Fruit fly (Drosophila melanogaster) whole organism, embryonic: ENCODE measurements around the gene Ccn.

Source experiments
- Adf1 ChIP-seq: fragments of 200-800 bp; sonication (Bioruptor generic); IDR thresholded peaks from 2 replicates; pipeline ENCODE4 v1.3.6; 2022; ENCODE audit warnings: missing biosample characterization, missing genetic modification characterization
- B-H2 ChIP-seq: fragments of 200-800 bp; sonication (Bioruptor generic); optimal IDR thresholded peaks from 2 replicates; lab custom pipeline; 2018; ENCODE audit warnings: missing biosample characterization, mild to moderate bottlenecking, missing genetic modification characterization
- Bteb2 ChIP-seq: fragments of 200-800 bp; sonication (Bioruptor generic); optimal IDR thresholded peaks from 2 replicates; lab custom pipeline; 2016; ENCODE audit warnings: missing biosample characterization, missing genetic modification characterization
- CG10543 ChIP-seq: fragments of 200-800 bp; sonication (Bioruptor generic); optimal IDR thresholded peaks from 3 replicates; lab custom pipeline; 2017; ENCODE audit warnings: missing biosample characterization, mild to moderate bottlenecking, missing genetic modification characterization, moderate library complexity
- CG10959 ChIP-seq: fragments of 200-800 bp; sonication (Bioruptor generic); IDR thresholded peaks from 2 replicates; pipeline ENCODE4 v1.3.6; 2022; ENCODE audit warnings: missing biosample characterization, missing genetic modification characterization
- CG12219 ChIP-seq: fragments of 200-800 bp; sonication (Bioruptor generic); optimal IDR thresholded peaks from 3 replicates; lab custom pipeline; 2018; ENCODE audit warnings: missing biosample characterization, mild to moderate bottlenecking, missing genetic modification characterization
- CG15601 ChIP-seq: fragments of 200-800 bp; sonication (Bioruptor generic); optimal IDR thresholded peaks from 3 replicates; lab custom pipeline; 2019; ENCODE audit warnings: missing biosample characterization, mild to moderate bottlenecking, missing genetic modification characterization, moderate library complexity
- CG16815 ChIP-seq: fragments of 200-800 bp; sonication (Bioruptor generic); optimal IDR thresholded peaks from 3 replicates; lab custom pipeline; 2017; ENCODE audit warnings: missing biosample characterization, mild to moderate bottlenecking, missing genetic modification characterization
- CG18599 ChIP-seq: fragments of 200-800 bp; sonication (Bioruptor generic); optimal IDR thresholded peaks from 3 replicates; lab custom pipeline; 2017; ENCODE audit warnings: missing biosample characterization, missing genetic modification characterization, mild to moderate bottlenecking, moderate library complexity, missing genetic modification reagents
- CG18764 ChIP-seq: fragments of 200-800 bp; sonication (Bioruptor generic); optimal IDR thresholded peaks from 3 replicates; lab custom pipeline; 2016; ENCODE audit warnings: missing biosample characterization, missing genetic modification characterization
- CG32767 ChIP-seq: fragments of 200-800 bp; sonication (Bioruptor generic); IDR thresholded peaks from 2 replicates; pipeline ENCODE4 v1.3.6; 2022; ENCODE audit warnings: missing biosample characterization, missing genetic modification characterization
- CG43689 ChIP-seq: fragments of 200-800 bp; sonication (Bioruptor generic); IDR thresholded peaks from 2 replicates; pipeline ENCODE4 v1.3.6; 2022; ENCODE audit warnings: missing biosample characterization, missing genetic modification characterization
- CG4424 ChIP-seq: fragments of 200-800 bp; sonication (Bioruptor generic); optimal IDR thresholded peaks from 3 replicates; lab custom pipeline; 2016; ENCODE audit warnings: missing biosample characterization, missing genetic modification characterization
- CG4854 ChIP-seq: fragments of 200-800 bp; sonication (Bioruptor generic); optimal IDR thresholded peaks from 2 replicates; lab custom pipeline; 2016; ENCODE audit warnings: missing biosample characterization, missing genetic modification characterization, inconsistent platforms
- CG6854 ChIP-seq: fragments of 200-800 bp; sonication (Bioruptor generic); optimal IDR thresholded peaks from 3 replicates; lab custom pipeline; 2017; ENCODE audit warnings: missing biosample characterization, mild to moderate bottlenecking, missing genetic modification characterization
- CG8765 ChIP-seq: fragments of 200-800 bp; sonication (Bioruptor generic); IDR thresholded peaks from 2 replicates; pipeline ENCODE4 v1.3.6; 2022; ENCODE audit warnings: missing biosample characterization, missing genetic modification characterization
- D19A ChIP-seq: fragments of 200-800 bp; optimal IDR thresholded peaks from 3 replicates; lab custom pipeline; 2019; ENCODE audit warnings: missing biosample characterization, mild to moderate bottlenecking, missing genetic modification characterization, moderate library complexity
- GATAe ChIP-seq: fragments of 200-800 bp; sonication (Bioruptor generic); conservative IDR thresholded peaks from 2 replicates; pipeline ENCODE4 v1.3.6; 2022; ENCODE audit warnings: missing biosample characterization, missing genetic modification characterization
- HHEX ChIP-seq: fragments of 200-800 bp; sonication (Bioruptor generic); optimal IDR thresholded peaks from 3 replicates; lab custom pipeline; 2017; ENCODE audit warnings: missing biosample characterization, mild to moderate bottlenecking, missing genetic modification characterization, missing genetic modification reagents
- MBD-R2 ChIP-seq: fragments of 200-800 bp; sonication (Bioruptor generic); IDR thresholded peaks from 2 replicates; pipeline ENCODE4 v1.3.6; 2022; ENCODE audit warnings: missing biosample characterization, missing genetic modification characterization
- MTF-1 ChIP-seq: fragments of 200-800 bp; sonication (Bioruptor generic); optimal IDR thresholded peaks from 2 replicates; lab custom pipeline; 2018; ENCODE audit warnings: missing biosample characterization, mild to moderate bottlenecking, missing genetic modification characterization, borderline replicate concordance
- Nf-YA ChIP-seq: fragments of 200-800 bp; sonication (Bioruptor generic); IDR thresholded peaks from 2 replicates; pipeline ENCODE4 v1.3.6; 2022; ENCODE audit warnings: missing biosample characterization, missing genetic modification characterization
- Ravus ChIP-seq: fragments of 200-800 bp; sonication (Bioruptor generic); IDR thresholded peaks from 2 replicates; pipeline ENCODE4 v1.3.6; 2022; ENCODE audit warnings: missing biosample characterization, missing genetic modification characterization
- Sin3A ChIP-seq: fragments of >200 bp; optimal IDR thresholded peaks from 2 replicates; lab custom pipeline; 2018
- Tbp ChIP-seq: fragments of >200 bp; optimal IDR thresholded peaks from 2 replicates; lab custom pipeline; 2018; ENCODE audit warnings: missing biosample characterization, missing genetic modification characterization
- Trl ChIP-seq, 3 experiments: fragments of >200 bp in 2 of 3; fragments of 200-800 bp in 1 of 3; sonication (Bioruptor generic) in 1 of 3; optimal IDR thresholded peaks; 2 replicates in 1 of 3; 3 replicates in 2 of 3; lab custom pipeline; 2016 to 2017; ENCODE audit warnings: missing biosample characterization in 1 of 3, missing genetic modification characterization in 1 of 3
- bsh ChIP-seq, 2 experiments: fragments of 200-800 bp; sonication (Bioruptor generic); optimal IDR thresholded peaks; 2 replicates each; lab custom pipeline; 2017 to 2018; ENCODE audit warnings: mild to moderate bottlenecking in 2 of 2, missing biosample characterization in 2 of 2, missing genetic modification characterization in 2 of 2, moderate library complexity in 1 of 2
- da ChIP-seq: fragments of 200-800 bp; sonication (Bioruptor generic); optimal IDR thresholded peaks from 2 replicates; lab custom pipeline; 2016; ENCODE audit warnings: missing biosample characterization, missing genetic modification characterization
- dmrt11E ChIP-seq: fragments of 200-800 bp; sonication (Bioruptor generic); optimal IDR thresholded peaks from 3 replicates; lab custom pipeline; 2018; ENCODE audit warnings: missing biosample characterization, mild to moderate bottlenecking, missing genetic modification characterization, moderate library complexity
- ems ChIP-seq: fragments of 200-800 bp; sonication (Bioruptor generic); optimal IDR thresholded peaks from 3 replicates; lab custom pipeline; 2016; ENCODE audit warnings: missing biosample characterization, missing genetic modification characterization
- exex ChIP-seq: fragments of 200-800 bp; sonication (Bioruptor generic); optimal IDR thresholded peaks from 4 replicates; lab custom pipeline; 2018; ENCODE audit warnings: missing biosample characterization, mild to moderate bottlenecking, missing genetic modification characterization, moderate library complexity
- fru ChIP-seq: fragments of >200 bp; optimal IDR thresholded peaks from 2 replicates; lab custom pipeline; 2017
- gem ChIP-seq: fragments of 200-800 bp; sonication (Bioruptor generic); optimal IDR thresholded peaks from 2 replicates; lab custom pipeline; 2019; ENCODE audit warnings: missing biosample characterization, mild to moderate bottlenecking, missing genetic modification characterization, moderate library complexity
- grau ChIP-seq: fragments of 200-800 bp; optimal IDR thresholded peaks from 3 replicates; lab custom pipeline; 2019; ENCODE audit warnings: missing biosample characterization, mild to moderate bottlenecking, missing genetic modification characterization, moderate library complexity
- grn ChIP-seq: fragments of 200-800 bp; sonication (Bioruptor generic); optimal IDR thresholded peaks from 3 replicates; lab custom pipeline; 2017; ENCODE audit warnings: missing biosample characterization, missing genetic modification characterization
- gro ChIP-seq: fragments of 200-800 bp; sonication (Bioruptor generic); optimal IDR thresholded peaks from 2 replicates; lab custom pipeline; 2016; ENCODE audit warnings: missing biosample characterization, missing genetic modification characterization
- h ChIP-seq: fragments of >200 bp; optimal IDR thresholded peaks from 2 replicates; lab custom pipeline; 2017
- hbn ChIP-seq: fragments of 200-800 bp; sonication (Bioruptor generic); IDR thresholded peaks from 2 replicates; pipeline ENCODE4 v1.3.6; 2022; ENCODE audit warnings: missing biosample characterization, missing genetic modification characterization; ENCODE audit not compliant: partially characterized antibody
- her ChIP-seq: fragments of 200-800 bp; sonication (Bioruptor generic); optimal IDR thresholded peaks from 2 replicates; lab custom pipeline; 2016; ENCODE audit warnings: missing biosample characterization, missing genetic modification characterization
- insv ChIP-seq, 2 experiments: fragments of 200-800 bp; sonication (Bioruptor generic); optimal IDR thresholded peaks; 3 replicates each; lab custom pipeline; 2016 to 2018; ENCODE audit warnings: missing biosample characterization in 2 of 2, missing genetic modification characterization in 2 of 2
- inv ChIP-seq: fragments of 200-800 bp; sonication (Bioruptor generic); IDR thresholded peaks from 2 replicates; pipeline ENCODE4 v1.3.6; 2022; ENCODE audit warnings: missing biosample characterization, missing genetic modification characterization; ENCODE audit not compliant: partially characterized antibody
- jigr1 ChIP-seq: fragments of 200-800 bp; sonication (Bioruptor generic); IDR thresholded peaks from 3 replicates; pipeline ENCODE4 v1.3.6; 2022; ENCODE audit warnings: missing biosample characterization, missing genetic modification characterization
- kah ChIP-seq: fragments of 200-800 bp; sonication (Bioruptor generic); optimal IDR thresholded peaks from 2 replicates; lab custom pipeline; 2018; ENCODE audit warnings: missing biosample characterization, mild to moderate bottlenecking, missing genetic modification characterization
- kni ChIP-seq: fragments of 200-800 bp; sonication (Bioruptor generic); optimal IDR thresholded peaks from 3 replicates; lab custom pipeline; 2017; ENCODE audit warnings: mild to moderate bottlenecking, missing biosample characterization, missing genetic modification reagents, missing genetic modification characterization
- lov ChIP-seq, 2 experiments: fragments of 200-800 bp in 1 of 2; fragments of >200 bp in 1 of 2; sonication (Bioruptor generic) in 1 of 2; IDR thresholded peaks in 1 of 2; optimal IDR thresholded peaks in 1 of 2; 2 replicates in 1 of 2; 3 replicates in 1 of 2; pipeline versions ENCODE4 v1.3.6 to Lab custom; 2017 to 2022; ENCODE audit warnings: missing biosample characterization in 1 of 2, missing genetic modification characterization in 1 of 2
- pum ChIP-seq: fragments of 200-800 bp; sonication (Bioruptor generic); optimal IDR thresholded peaks from 2 replicates; lab custom pipeline; 2016; ENCODE audit warnings: missing biosample characterization, missing genetic modification characterization
- sd ChIP-seq: fragments of 200-800 bp; sonication (Bioruptor generic); optimal IDR thresholded peaks from 3 replicates; lab custom pipeline; 2018; ENCODE audit warnings: missing biosample characterization, mild to moderate bottlenecking, missing genetic modification characterization, moderate library complexity
- sim ChIP-seq: fragments of 200-800 bp; sonication (Bioruptor generic); IDR thresholded peaks from 2 replicates; pipeline ENCODE4 v1.3.6; 2022; ENCODE audit warnings: missing biosample characterization, missing genetic modification characterization
- wor ChIP-seq: fragments of 200-800 bp; sonication (Bioruptor generic); IDR thresholded peaks from 2 replicates; pipeline ENCODE4 v1.3.6; 2022; ENCODE audit warnings: missing biosample characterization, missing genetic modification characterization

The Ccn gene

dm6 chr3L:17643985-17644905, 45.6 kb upstream of the Ccn start (continued):
- no peak for TF ChIP-seq CG12219
- TF ChIP-seq Trl (optimal IDR thresholded peaks at IDR 0.05; lab: Kevin White, UChicago), result no peak
- TF ChIP-seq Trl (GFP tag; optimal IDR thresholded peaks at IDR 0.05; lab: Kevin White, UChicago), result no peak
- TF ChIP-seq insv (GFP tag; optimal IDR thresholded peaks at IDR 0.05; lab: Kevin White, UChicago), result no peak
- TF ChIP-seq pum (GFP tag; lab: Kevin White, UChicago), result no peak
- TF ChIP-seq CG10959, result no peak
- no peak for TF ChIP-seq gem (tag; lab: Kevin White, UChicago)
- TF ChIP-seq CG8765 (GFP tag; lab: Robert Waterston, UW), result no peak
- TF ChIP-seq exex (tag; lab: Kevin White, UChicago), result peak; percentile 62
- no peak for TF ChIP-seq CG43689 (GFP tag; lab: Robert Waterston, UW)
- TF ChIP-seq Tbp, result peak; percentile 70
- no peak for TF ChIP-seq grau (tag; lab: Kevin White, UChicago)
- TF ChIP-seq CG4424 (GFP tag; lab: Kevin White, UChicago), result no peak
- no peak for TF ChIP-seq MBD-R2
- no peak for TF ChIP-seq MTF-1 (GFP tag; lab: Kevin White, UChicago)
- TF ChIP-seq gro (GFP tag; lab: Kevin White, UChicago), result no peak
- TF ChIP-seq dmrt11E, result no peak
- no peak for TF ChIP-seq CG10543 (GFP tag; lab: Kevin White, UChicago)
- TF ChIP-seq fru, result no peak
- no peak for TF ChIP-seq her
- peak; percentile 13 for TF ChIP-seq D19A (tag; lab: Kevin White, UChicago)
- TF ChIP-seq CG32767, result peak; percentile 97
- no peak for TF ChIP-seq sim (GFP tag; lab: Robert Waterston, UW)
- TF ChIP-seq sd, result no peak
- TF ChIP-seq hbn, result no peak
- peak; percentile 70 for TF ChIP-seq kni
- no peak for TF ChIP-seq GATAe (GFP tag; lab: Robert Waterston, UW)
- no peak for TF ChIP-seq inv (GFP tag; lab: Robert Waterston, UW)
- peak; percentile 52 for TF ChIP-seq B-H2 (GFP tag; lab: Kevin White, UChicago)
- no peak for TF ChIP-seq CG18599 (GFP tag; lab: Kevin White, UChicago)
- no peak for TF ChIP-seq CG15601 (tag; lab: Kevin White, UChicago)
- no peak for TF ChIP-seq CG18764 (GFP tag; lab: Kevin White, UChicago)
- no peak for TF ChIP-seq kah (GFP tag; lab: Kevin White, UChicago)
- TF ChIP-seq HHEX, result no peak
- peak in 1 of 2 experiments; percentile 33 for TF ChIP-seq bsh (GFP tag; optimal IDR thresholded peaks at IDR 0.05; lab: Kevin White, UChicago)
- TF ChIP-seq jigr1 (GFP tag; lab: Robert Waterston, UW), result no peak
- peak; percentile 65 for TF ChIP-seq grn (GFP tag; lab: Kevin White, UChicago)
- no peak for TF ChIP-seq Adf1 (GFP tag; lab: Robert Waterston, UW)
- TF ChIP-seq CG4854 (GFP tag; lab: Kevin White, UChicago), result no peak
- TF ChIP-seq CG6854, result peak; percentile 19
- TF ChIP-seq wor (GFP tag; lab: Robert Waterston, UW), result no peak
- no peak for TF ChIP-seq da (GFP tag; lab: Kevin White, UChicago)
- no peak for TF ChIP-seq Sin3A (lab: Kevin White, UChicago)
- no peak for TF ChIP-seq h (lab: Kevin White, UChicago)
- no peak for TF ChIP-seq ems (GFP tag; lab: Kevin White, UChicago)
- no peak for TF ChIP-seq Bteb2 (GFP tag; lab: Kevin White, UChicago)
- TF ChIP-seq lov (optimal IDR thresholded peaks at IDR 0.05; lab: Kevin White, UChicago), result no peak
- TF ChIP-seq lov (GFP tag; IDR thresholded peaks at IDR 0.05; lab: Robert Waterston, UW), result no peak
- no peak for TF ChIP-seq CG16815 (GFP tag; lab: Kevin White, UChicago)
- TF ChIP-seq Ravus (GFP tag; lab: Robert Waterston, UW), result no peak
- TF ChIP-seq Nf-YA, result no peak
